Fruit fly (Drosophila melanogaster) whole organism, embryonic: ENCODE data around the gene SclB.

Experiments
- Blimp-1 ChIP-seq: fragments of 200-800 bp; sonication (Bioruptor generic); optimal IDR thresholded peaks from 3 replicates; lab custom pipeline; 2018; ENCODE audit warnings: missing biosample characterization, missing genetic modification characterization, mild to moderate bottlenecking, moderate library complexity, missing genetic modification reagents
- CG10959 ChIP-seq: fragments of 200-800 bp; sonication (Bioruptor generic); IDR thresholded peaks from 2 replicates; pipeline ENCODE4 v1.3.6; 2022; ENCODE audit warnings: missing biosample characterization, missing genetic modification characterization
- CG11695 ChIP-seq: fragments of 200-800 bp; sonication (Bioruptor generic); IDR thresholded peaks from 3 replicates; pipeline ENCODE4 v1.3.6; 2022; ENCODE audit warnings: missing biosample characterization, missing genetic modification characterization
- CG31365 ChIP-seq: fragments of 200-800 bp; sonication (Bioruptor generic); optimal IDR thresholded peaks from 2 replicates; lab custom pipeline; 2018; ENCODE audit warnings: missing biosample characterization, mild to moderate bottlenecking, missing genetic modification characterization
- CG6175 ChIP-seq: fragments of 200-800 bp; sonication (Bioruptor generic); IDR thresholded peaks from 3 replicates; pipeline ENCODE4 v1.3.6; 2022; ENCODE audit warnings: missing biosample characterization, missing genetic modification characterization
- Lhr ChIP-seq: fragments of 200-800 bp; sonication (Bioruptor generic); optimal IDR thresholded peaks from 3 replicates; lab custom pipeline; 2017; ENCODE audit warnings: mild to moderate bottlenecking, missing biosample characterization, missing genetic modification reagents, missing genetic modification characterization
- Nf-YA ChIP-seq: fragments of 200-800 bp; sonication (Bioruptor generic); IDR thresholded peaks from 2 replicates; pipeline ENCODE4 v1.3.6; 2022; ENCODE audit warnings: missing biosample characterization, missing genetic modification characterization
- Oli ChIP-seq: fragments of 200-800 bp; sonication (Bioruptor generic); optimal IDR thresholded peaks from 2 replicates; lab custom pipeline; 2018; ENCODE audit warnings: missing biosample characterization, mild to moderate bottlenecking, missing genetic modification characterization, moderate library complexity
- ewg ChIP-seq: fragments of 200-800 bp; sonication (Bioruptor generic); optimal IDR thresholded peaks from 3 replicates; lab custom pipeline; 2017; ENCODE audit warnings: mild to moderate bottlenecking, missing biosample characterization, missing genetic modification reagents, missing genetic modification characterization
- gsb ChIP-seq: fragments of 200-800 bp; sonication (Bioruptor generic); IDR thresholded peaks from 2 replicates; pipeline ENCODE4 v1.3.6; 2022; ENCODE audit warnings: missing biosample characterization, missing genetic modification characterization
- sima ChIP-seq: fragments of 200-800 bp; sonication (Bioruptor generic); optimal IDR thresholded peaks from 2 replicates; lab custom pipeline; 2016; ENCODE audit warnings: missing biosample characterization, missing genetic modification characterization
- sug ChIP-seq: fragments of 200-800 bp; optimal IDR thresholded peaks from 2 replicates; lab custom pipeline; 2019; ENCODE audit warnings: missing biosample characterization, mild to moderate bottlenecking, missing genetic modification characterization, moderate library complexity

DNA sequence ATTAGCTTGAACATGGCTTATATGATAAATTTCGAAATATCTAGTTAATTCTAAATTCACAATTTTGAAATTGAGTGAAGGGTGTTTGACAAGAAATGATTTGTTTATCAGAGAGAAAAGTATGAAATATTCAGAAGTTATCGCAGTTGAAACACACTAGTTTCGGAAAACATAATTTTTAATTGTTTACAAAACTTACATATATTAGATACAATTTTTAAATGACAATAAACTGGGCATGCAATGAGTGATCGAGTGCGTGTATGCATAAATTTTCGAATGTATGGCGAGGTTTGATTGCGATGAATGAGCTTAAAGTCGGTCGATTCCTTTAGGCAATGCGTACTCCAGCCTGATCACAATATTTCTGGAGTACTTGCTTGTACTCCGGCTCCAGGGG, 16.8 kb upstream of the SclB start, which contains the start of gene CG13280:
- TF ChIP-seq CG6175 (GFP tag; lab: Robert Waterston, UW) (no peak), Nf-YA (GFP tag; lab: Robert Waterston, UW) (no peak), Lhr (no peak), sima (no peak), Blimp-1 (GFP tag; lab: Kevin White, UChicago) (no peak), CG11695 (GFP tag; lab: Robert Waterston, UW) (no peak), sug (tag; lab: Kevin White, UChicago) (no peak), gsb (GFP tag; lab: Robert Waterston, UW) (no peak), ewg (no peak), Oli (tag; lab: Kevin White, UChicago) (no peak), CG31365 (tag; lab: Kevin White, UChicago) (no peak), CG10959 (no peak)
